Worm (Caenorhabditis elegans): ENCODE data around the gene scl-19.

- TF ChIP-seq snpc-3.4 (tag; optimal IDR thresholded peaks at IDR 0.05) (no peak), unc-62 (GFP tag; optimal IDR thresholded peaks at IDR 0.05) (no peak), Y53F4B.3 (GFP tag; IDR thresholded peaks at IDR 0.05) (no peak), F49E8.2 (tag; optimal IDR thresholded peaks at IDR 0.05; ENCODE audit: insufficient read depth) (no peak), F10E7.11 (tag; optimal IDR thresholded peaks at IDR 0.05) (no peak), lag-1 (GFP tag; IDR thresholded peaks at IDR 0.05) (no peak), snpc-1.1 (tag; optimal IDR thresholded peaks at IDR 0.05; ENCODE audit: insufficient read depth) (no peak), aptf-3 (GFP tag; IDR thresholded peaks at IDR 0.05) (no peak)
Measured at ce11 chrV:18731579-18732041, at the start of gene scl-19, which contains the start of gene asp-18.
